Fruit fly (Drosophila melanogaster) S2 (cell line): ENCODE results near the gene snk.

ENCODE experiments used
- CG8478 ChIP-seq: fragments of >200 bp; optimal IDR thresholded peaks from 2 replicates; lab custom pipeline; 2018
- CTCF ChIP-seq, 2 experiments: fragments of >200 bp; optimal IDR thresholded peaks; 2 replicates each; lab custom pipeline; 2018

DNA sequence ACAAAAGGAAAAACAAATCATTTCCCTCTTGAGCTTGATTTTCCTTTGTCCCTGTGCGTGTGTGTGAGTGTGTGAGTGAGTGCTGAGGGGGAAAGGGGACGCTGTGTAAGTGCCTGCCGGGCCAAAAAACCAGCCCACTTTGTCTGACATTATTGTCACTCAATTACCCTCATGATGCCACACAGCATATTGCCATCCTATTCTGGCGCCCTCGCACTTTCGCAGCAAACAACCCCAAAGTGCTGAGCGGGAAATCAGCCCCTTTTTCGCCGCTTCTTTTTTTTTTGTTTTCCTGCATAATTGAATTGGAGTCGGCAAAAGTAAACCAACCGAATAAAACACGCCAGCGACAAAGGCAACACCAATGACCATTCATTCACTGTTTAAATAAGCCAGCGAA, 33.2 kb upstream of the snk start:
- no peak for TF ChIP-seq CG8478 (lab: Kevin White, UChicago)
- TF ChIP-seq CTCF (optimal IDR thresholded peaks at IDR 0.05; lab: Kevin White, UChicago) = no peak
